Worm (Caenorhabditis elegans) whole organism, L1 larva: ENCODE data around the gene dhs-6.

Experiments used
- fkh-10 ChIP-seq: sonication (generic microtip); optimal IDR thresholded peaks from 2 replicates; lab custom pipeline; 2017; ENCODE audit warnings: missing biosample characterization, missing genetic modification reagents, missing genetic modification characterization
- fos-1 ChIP-seq: fragments of 150-350 bp; optimal IDR thresholded peaks from 2 replicates; lab custom pipeline; 2014; ENCODE audit warnings: missing biosample characterization, missing genetic modification characterization
- lin-39 ChIP-seq: fragments of 150-350 bp; optimal IDR thresholded peaks from 2 replicates; lab custom pipeline; 2014; ENCODE audit warnings: missing biosample characterization, missing genetic modification reagents, missing genetic modification characterization
- nhr-76 ChIP-seq: sonication (generic microtip); optimal IDR thresholded peaks from 2 replicates; lab custom pipeline; 2017; ENCODE audit warnings: missing biosample characterization, missing genetic modification characterization
- skn-1 ChIP-seq: fragments of 150-350 bp; optimal IDR thresholded peaks from 2 replicates; lab custom pipeline; 2014; ENCODE audit warnings: missing biosample characterization, missing genetic modification characterization
- xbp-1 ChIP-seq: sonication (generic microtip); optimal IDR thresholded peaks from 2 replicates; lab custom pipeline; 2016; ENCODE audit warnings: missing genetic modification characterization, missing compliant biosample characterization

- TF ChIP-seq xbp-1 (tag; lab: Kevin White, UChicago) (no peak), fos-1 (tag; lab: Kevin White, UChicago) (no peak), skn-1 (no peak), lin-39 (no peak), nhr-76 (tag; lab: Kevin White, UChicago) (no peak), fkh-10 (GFP tag; lab: Kevin White, UChicago) (no peak)
Observed at ce11 chrII:5578714-5579113, 40.4 kb downstream of the dhs-6 start.
